Worm (Caenorhabditis elegans): ENCODE results near the gene gcc-2.

DNA sequence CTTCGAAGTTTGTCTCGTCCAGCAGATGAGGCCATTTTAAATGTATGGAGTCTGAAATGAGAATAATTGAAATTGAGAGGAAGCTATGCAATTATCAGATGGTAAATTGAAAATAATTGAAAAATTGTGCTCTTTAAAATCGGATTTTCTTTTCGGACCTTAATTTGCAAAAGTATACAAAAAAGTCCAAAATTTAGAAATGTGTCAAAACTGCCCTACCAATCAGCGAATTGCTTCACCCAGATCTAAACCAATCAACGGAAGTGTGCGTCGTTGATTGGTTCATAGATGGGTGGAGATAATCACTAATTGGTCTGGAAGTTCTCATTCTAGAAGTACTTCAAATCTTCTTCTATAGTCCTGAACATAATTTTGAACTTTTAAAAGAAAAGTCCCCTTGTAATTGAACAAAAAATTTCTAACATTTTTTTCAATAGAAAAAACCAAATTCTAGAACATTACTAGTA is 27.7 kb upstream of the gcc-2 start, which contains the start of gene R10E11.5:
- TF ChIP-seq pax-1 (tag; optimal IDR thresholded peaks at IDR 0.05) = no peak
- no peak for TF ChIP-seq sox-4 (tag; optimal IDR thresholded peaks at IDR 0.05)
- no peak for TF ChIP-seq ceh-31 (tag; optimal IDR thresholded peaks at IDR 0.05)
- TF ChIP-seq pha-4 (tag; optimal IDR thresholded peaks at IDR 0.05) = no peak
- no peak for TF ChIP-seq T23F11.4 (GFP tag; optimal IDR thresholded peaks at IDR 0.05)
- TF ChIP-seq ets-4 (tag; optimal IDR thresholded peaks at IDR 0.05) = no peak
